Fruit fly (Drosophila melanogaster): Measurements from ENCODE around the gene SNF4Agamma.

The SNF4Agamma gene

DNA sequence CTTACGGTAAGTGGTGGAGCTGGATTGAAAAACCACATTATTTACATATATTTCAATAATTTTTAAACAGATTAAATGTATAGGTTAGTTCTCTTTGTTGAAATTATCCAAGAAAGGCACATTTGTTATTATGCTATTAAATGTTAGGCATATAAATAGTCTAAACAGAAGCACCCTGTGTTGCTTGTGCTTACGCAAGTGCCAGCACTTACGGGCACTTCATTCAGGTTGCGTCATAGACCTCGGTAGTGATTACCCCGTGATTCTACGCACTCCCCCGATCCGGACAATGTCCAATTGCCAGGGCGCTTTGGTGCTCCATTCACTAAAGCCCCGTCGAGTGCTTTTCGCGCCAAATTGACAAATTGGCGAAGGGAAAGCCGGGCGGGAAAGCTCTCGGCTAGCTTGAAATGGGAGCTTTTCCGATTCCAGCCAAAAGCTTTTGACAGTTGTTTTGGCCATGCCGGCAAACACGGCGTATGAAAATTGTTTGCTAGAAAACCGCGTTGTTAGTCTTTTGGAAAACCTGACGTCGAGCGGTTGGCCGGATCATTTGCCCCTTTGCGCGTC lies 106.0 kb downstream of the SNF4Agamma start, which contains the start of gene ETHR (continued):
- TF ChIP-seq Hand (GFP tag; optimal IDR thresholded peaks at IDR 0.05) = peak; percentile 59
- TF ChIP-seq Xbp1 (GFP tag; optimal IDR thresholded peaks at IDR 0.05) = peak; percentile 41
- TF ChIP-seq Dbx (GFP tag; IDR thresholded peaks at IDR 0.05) = peak; percentile 67; the same call in 2 of the 3 replicates
- no peak for TF ChIP-seq CG17361 (GFP tag; IDR thresholded peaks at IDR 0.05)
- TF ChIP-seq CrebB (tag; optimal IDR thresholded peaks at IDR 0.05) = peak; percentile 25
- TF ChIP-seq CG4820 (GFP tag; optimal IDR thresholded peaks at IDR 0.05) = no peak
- no peak for TF ChIP-seq Lim3 (GFP tag; IDR thresholded peaks at IDR 0.05)
- TF ChIP-seq grau (tag; optimal IDR thresholded peaks at IDR 0.05) = peak; percentile 56
- TF ChIP-seq C15 (GFP tag; IDR thresholded peaks at IDR 0.05) = no peak
- no peak for TF ChIP-seq Sry-β (GFP tag; optimal IDR thresholded peaks at IDR 0.05)
- no peak for TF ChIP-seq CG10431 (GFP tag; optimal IDR thresholded peaks at IDR 0.05)
- no peak for TF ChIP-seq esg (GFP tag; conservative IDR thresholded peaks at IDR 0.05)
- 0 out of 3 replicates have a peak, but pooled peaks have one; percentile 31 for TF ChIP-seq CG6175 (GFP tag; IDR thresholded peaks at IDR 0.05)
- no peak for TF ChIP-seq Dad (GFP tag; optimal IDR thresholded peaks at IDR 0.05)
- TF ChIP-seq Ravus (GFP tag; IDR thresholded peaks at IDR 0.05) = no peak
- TF ChIP-seq trem (tag; optimal IDR thresholded peaks at IDR 0.05) = no peak
- no peak for TF ChIP-seq YL-1 (GFP tag; optimal IDR thresholded peaks at IDR 0.05)
- TF ChIP-seq CG13123 (GFP tag; optimal IDR thresholded peaks at IDR 0.05) = no peak
- no peak; the same call in 1 of the 2 replicates for TF ChIP-seq chm (GFP tag; IDR thresholded peaks at IDR 0.05)
- no peak for TF ChIP-seq hb (GFP tag; IDR thresholded peaks at IDR 0.05; ENCODE audit: partially characterized antibody)
- TF ChIP-seq Bgb (GFP tag; IDR thresholded peaks at IDR 0.05; ENCODE audit: partially characterized antibody) = no peak; the same call in 1 of the 2 replicates
- TF ChIP-seq unc-4 (GFP tag; IDR thresholded peaks at IDR 0.05; ENCODE audit: partially characterized antibody) = peak; percentile 53
- TF ChIP-seq grn (GFP tag; optimal IDR thresholded peaks at IDR 0.05) = no peak
- TF ChIP-seq ash1 (GFP tag; optimal IDR thresholded peaks at IDR 0.05) = no peak
- TF ChIP-seq her (GFP tag; optimal IDR thresholded peaks at IDR 0.05) = peak; percentile 35
- TF ChIP-seq odd (GFP tag; optimal IDR thresholded peaks at IDR 0.05) = peak; percentile 4
- no peak for TF ChIP-seq CG4360 (GFP tag; IDR thresholded peaks at IDR 0.05)
- peak; percentile 55 for TF ChIP-seq unpg (GFP tag; optimal IDR thresholded peaks at IDR 0.05)
- no peak for TF ChIP-seq bbx (GFP tag; IDR thresholded peaks at IDR 0.05; ENCODE audit: partially characterized antibody)
- no peak for TF ChIP-seq lov (optimal IDR thresholded peaks at IDR 0.05)
- no peak for TF ChIP-seq lov (GFP tag; IDR thresholded peaks at IDR 0.05)
- peak; percentile 68 for TF ChIP-seq Meics (GFP tag; optimal IDR thresholded peaks at IDR 0.05)
- TF ChIP-seq org-1 (GFP tag; optimal IDR thresholded peaks at IDR 0.05) = peak; percentile 44
- TF ChIP-seq CG4328 (GFP tag; optimal IDR thresholded peaks at IDR 0.05) = no peak
- TF ChIP-seq nau (GFP tag; optimal IDR thresholded peaks at IDR 0.05) = peak; percentile 4
- peak; percentile 49; the same call in 1 of the 2 replicates for TF ChIP-seq MBD-R2 (GFP tag; IDR thresholded peaks at IDR 0.05)
- TF ChIP-seq caup (GFP tag; optimal IDR thresholded peaks at IDR 0.05; ENCODE audit: severe bottlenecking) = peak; percentile 22
- no peak for TF ChIP-seq Asciz (GFP tag; optimal IDR thresholded peaks at IDR 0.05)
- TF ChIP-seq Gsc (GFP tag; IDR thresholded peaks at IDR 0.05) = no peak
- TF ChIP-seq Rfx (GFP tag; IDR thresholded peaks at IDR 0.05) = peak; percentile 69
- no peak for TF ChIP-seq Stat92E (GFP tag; optimal IDR thresholded peaks at IDR 0.05)
- peak; percentile 71 for TF ChIP-seq CG6254 (GFP tag; optimal IDR thresholded peaks at IDR 0.05)
- no peak for TF ChIP-seq pnt (GFP tag; optimal IDR thresholded peaks at IDR 0.05)
- TF ChIP-seq CG6854 (GFP tag; optimal IDR thresholded peaks at IDR 0.05) = peak; percentile 37
- no peak for TF ChIP-seq jing (GFP tag; optimal IDR thresholded peaks at IDR 0.05)
- no peak for TF ChIP-seq Mes4 (GFP tag; optimal IDR thresholded peaks at IDR 0.05)
- no peak for TF ChIP-seq CG43689 (GFP tag; IDR thresholded peaks at IDR 0.05)
- TF ChIP-seq CG4617 (GFP tag; optimal IDR thresholded peaks at IDR 0.05; ENCODE audit: borderline replicate concordance) = no peak
- no peak for TF ChIP-seq dmrt11E (tag; optimal IDR thresholded peaks at IDR 0.05)
- TF ChIP-seq fru (optimal IDR thresholded peaks at IDR 0.05) = no peak
